Fruit fly (Drosophila melanogaster) whole organism, prepupa: ENCODE data around the gene Cby.

Experiments used
- Blimp-1 ChIP-seq: fragments of 200-800 bp; sonication (Bioruptor generic); optimal IDR thresholded peaks from 3 replicates; lab custom pipeline; 2017; ENCODE audit warnings: missing biosample characterization, missing genetic modification characterization, mild to moderate bottlenecking, moderate library complexity, missing genetic modification reagents
- CG10669 ChIP-seq: fragments of 200-800 bp; sonication (Bioruptor generic); optimal IDR thresholded peaks from 3 replicates; lab custom pipeline; 2018; ENCODE audit warnings: missing biosample characterization, mild to moderate bottlenecking, missing genetic modification characterization, moderate library complexity
- CG11294 ChIP-seq: fragments of 200-800 bp; sonication (Bioruptor generic); IDR thresholded peaks from 2 replicates; pipeline ENCODE4 v1.3.6; 2022; ENCODE audit warnings: missing biosample characterization, missing genetic modification characterization
- CG11762 ChIP-seq: fragments of 200-800 bp; sonication (Bioruptor generic); optimal IDR thresholded peaks from 3 replicates; lab custom pipeline; 2016; ENCODE audit warnings: missing biosample characterization, missing genetic modification characterization; ENCODE audit not compliant: insufficient read depth
- CG11902 ChIP-seq: fragments of 200-800 bp; sonication (Bioruptor generic); optimal IDR thresholded peaks from 3 replicates; lab custom pipeline; 2016; ENCODE audit warnings: missing biosample characterization, missing genetic modification characterization
- CG1621 ChIP-seq: fragments of 200-800 bp; sonication (Bioruptor generic); optimal IDR thresholded peaks from 3 replicates; lab custom pipeline; 2018; ENCODE audit warnings: missing biosample characterization, mild to moderate bottlenecking, missing genetic modification characterization
- CG16779 ChIP-seq: fragments of 200-800 bp; sonication (Bioruptor generic); optimal IDR thresholded peaks from 3 replicates; lab custom pipeline; 2017; ENCODE audit warnings: missing biosample characterization, mild to moderate bottlenecking, missing genetic modification characterization
- CG3032 ChIP-seq: fragments of 200-800 bp; optimal IDR thresholded peaks from 2 replicates; lab custom pipeline; 2019; ENCODE audit warnings: missing biosample characterization, mild to moderate bottlenecking, missing genetic modification characterization, moderate library complexity
- CG32006 ChIP-seq: fragments of 200-800 bp; sonication (Bioruptor generic); optimal IDR thresholded peaks from 3 replicates; lab custom pipeline; 2017; ENCODE audit warnings: missing biosample characterization, mild to moderate bottlenecking, missing genetic modification characterization
- CG34406 ChIP-seq: fragments of 200-800 bp; sonication (Bioruptor generic); optimal IDR thresholded peaks from 3 replicates; lab custom pipeline; 2016; ENCODE audit warnings: missing biosample characterization, missing genetic modification characterization
- CG4318 ChIP-seq: fragments of 200-800 bp; sonication (Bioruptor generic); optimal IDR thresholded peaks from 3 replicates; lab custom pipeline; 2017; ENCODE audit warnings: missing biosample characterization, mild to moderate bottlenecking, missing genetic modification characterization
- CG6163 ChIP-seq: fragments of 200-800 bp; sonication (Bioruptor generic); IDR thresholded peaks from 3 replicates; pipeline ENCODE4 v1.3.6; 2022; ENCODE audit warnings: missing biosample characterization, missing genetic modification characterization
- CG6276 ChIP-seq: fragments of 200-800 bp; sonication (Bioruptor generic); optimal IDR thresholded peaks from 2 replicates; lab custom pipeline; 2017; ENCODE audit warnings: missing biosample characterization, mild to moderate bottlenecking, missing genetic modification characterization
- CG6792 ChIP-seq: fragments of 200-800 bp; sonication (Bioruptor generic); optimal IDR thresholded peaks from 3 replicates; lab custom pipeline; 2016; ENCODE audit warnings: missing biosample characterization, missing genetic modification characterization
- CG7368 ChIP-seq: fragments of 200-800 bp; sonication (Bioruptor generic); optimal IDR thresholded peaks from 3 replicates; lab custom pipeline; 2016; ENCODE audit warnings: missing biosample characterization, missing genetic modification characterization
- CG8119 ChIP-seq: fragments of 200-800 bp; sonication (Bioruptor generic); IDR thresholded peaks from 3 replicates; pipeline ENCODE4 v1.3.6; 2022; ENCODE audit warnings: missing biosample characterization, missing genetic modification characterization
- CG9139 ChIP-seq: fragments of 200-800 bp; sonication (Bioruptor generic); optimal IDR thresholded peaks from 3 replicates; lab custom pipeline; 2017; ENCODE audit warnings: missing biosample characterization, mild to moderate bottlenecking, missing genetic modification characterization
- Eip75B ChIP-seq: fragments of 200-800 bp; sonication (Bioruptor generic); optimal IDR thresholded peaks from 3 replicates; lab custom pipeline; 2016; ENCODE audit warnings: missing biosample characterization, missing genetic modification characterization
- Eip78C ChIP-seq: fragments of 200-800 bp; sonication (Bioruptor generic); peaks from one replicate; lab custom pipeline; 2016; ENCODE audit warnings: missing biosample characterization, missing genetic modification characterization
- Eip93F ChIP-seq: fragments of 200-800 bp; sonication (Bioruptor generic); optimal IDR thresholded peaks from 2 replicates; lab custom pipeline; 2016; ENCODE audit warnings: missing biosample characterization, mild to moderate bottlenecking, missing genetic modification characterization
- Ets21C ChIP-seq: fragments of 200-800 bp; sonication (Bioruptor generic); optimal IDR thresholded peaks from 3 replicates; lab custom pipeline; 2016; ENCODE audit warnings: missing biosample characterization, missing genetic modification characterization
- Hr38 ChIP-seq: sonication (Bioruptor generic); optimal IDR thresholded peaks from 2 replicates; lab custom pipeline; 2016; ENCODE audit warnings: missing biosample characterization, missing genetic modification characterization
- Sox102F ChIP-seq: fragments of 200-800 bp; sonication (Bioruptor generic); optimal IDR thresholded peaks from 2 replicates; lab custom pipeline; 2016; ENCODE audit warnings: missing biosample characterization, mild to moderate bottlenecking, missing genetic modification characterization
- Sox14 ChIP-seq: fragments of 200-800 bp; sonication (Bioruptor generic); optimal IDR thresholded peaks from 3 replicates; lab custom pipeline; 2016; ENCODE audit warnings: missing biosample characterization, missing genetic modification characterization
- Sox15 ChIP-seq: fragments of 200-800 bp; sonication (Bioruptor generic); optimal IDR thresholded peaks from 3 replicates; lab custom pipeline; 2016; ENCODE audit warnings: missing biosample characterization, missing genetic modification characterization
- acj6 ChIP-seq: fragments of 200-800 bp; sonication (Bioruptor generic); optimal IDR thresholded peaks from 3 replicates; lab custom pipeline; 2016; ENCODE audit warnings: missing biosample characterization, missing genetic modification characterization
- dac ChIP-seq: fragments of 200-800 bp; sonication (Bioruptor generic); optimal IDR thresholded peaks from 2 replicates; lab custom pipeline; 2017; ENCODE audit warnings: missing biosample characterization, mild to moderate bottlenecking, missing genetic modification characterization
- eg ChIP-seq: fragments of 200-800 bp; sonication (Bioruptor generic); IDR thresholded peaks from 3 replicates; pipeline ENCODE4 v1.3.6; 2022; ENCODE audit warnings: missing biosample characterization, missing genetic modification characterization
- fd59A ChIP-seq: fragments of 200-800 bp; sonication (Bioruptor generic); optimal IDR thresholded peaks from 2 replicates; lab custom pipeline; 2017; ENCODE audit warnings: missing biosample characterization, mild to moderate bottlenecking, missing genetic modification characterization, missing genetic modification reagents
- fd85E ChIP-seq: fragments of 200-800 bp; sonication (Bioruptor generic); optimal IDR thresholded peaks from 3 replicates; lab custom pipeline; 2016; ENCODE audit warnings: missing biosample characterization, missing genetic modification characterization
- fkh ChIP-seq: fragments of 200-800 bp; sonication (Bioruptor generic); optimal IDR thresholded peaks from 3 replicates; lab custom pipeline; 2017; ENCODE audit warnings: missing biosample characterization, mild to moderate bottlenecking, missing genetic modification characterization, moderate library complexity
- net ChIP-seq: fragments of 200-800 bp; sonication (Bioruptor generic); optimal IDR thresholded peaks from 3 replicates; lab custom pipeline; 2016; ENCODE audit warnings: missing biosample characterization, missing genetic modification characterization
- spab ChIP-seq: fragments of 200-800 bp; sonication (Bioruptor generic); optimal IDR thresholded peaks from 2 replicates; lab custom pipeline; 2017; ENCODE audit warnings: missing biosample characterization, mild to moderate bottlenecking, missing genetic modification characterization, missing genetic modification reagents
- topi ChIP-seq: fragments of 200-800 bp; sonication (Bioruptor generic); optimal IDR thresholded peaks from 3 replicates; lab custom pipeline; 2016; ENCODE audit warnings: missing biosample characterization, missing genetic modification characterization
- vri ChIP-seq: fragments of 200-800 bp; sonication (Bioruptor generic); optimal IDR thresholded peaks from 3 replicates; lab custom pipeline; 2016; ENCODE audit warnings: missing biosample characterization, mild to moderate bottlenecking, missing genetic modification characterization

The Cby gene

dm6 chr3R:21853618-21854573, 13.9 kb upstream of the Cby start (continued):
- peak; percentile 51 for TF ChIP-seq fd85E (GFP tag; lab: Kevin White, UChicago)
- TF ChIP-seq CG1621 (tag; lab: Kevin White, UChicago) = peak; percentile 19
- TF ChIP-seq CG10669 (GFP tag; lab: Kevin White, UChicago) = peak; percentile 7
- TF ChIP-seq Blimp-1 (GFP tag; lab: Kevin White, UChicago) = peak; percentile 15
- TF ChIP-seq dac = no peak
- no peak for TF ChIP-seq acj6 (GFP tag; lab: Kevin White, UChicago)
- TF ChIP-seq CG16779 (tag; lab: Kevin White, UChicago) = peak; percentile 42
- no peak for TF ChIP-seq CG4318 (GFP tag; lab: Kevin White, UChicago)
- TF ChIP-seq Sox15 (GFP tag; lab: Kevin White, UChicago) = no peak
- peak; percentile 76 for TF ChIP-seq Eip75B (GFP tag; lab: Kevin White, UChicago)
- TF ChIP-seq CG11762 (GFP tag; lab: Kevin White, UChicago) = peak; percentile 69
- TF ChIP-seq CG34406 (GFP tag; lab: Kevin White, UChicago) = peak; percentile 33
- TF ChIP-seq CG6276 (GFP tag; lab: Kevin White, UChicago) = peak; percentile 46
- TF ChIP-seq Sox14 (GFP tag; lab: Kevin White, UChicago) = peak; percentile 38
- no peak for TF ChIP-seq CG11294
- TF ChIP-seq Eip93F (GFP tag; lab: Kevin White, UChicago) = peak; percentile 78
- no peak for TF ChIP-seq Hr38 (GFP tag; lab: Kevin White, UChicago)
- TF ChIP-seq net (GFP tag; lab: Kevin White, UChicago) = peak; percentile 43
- TF ChIP-seq Sox102F = peak; percentile 52
- peak; percentile 81 for TF ChIP-seq eg (GFP tag; lab: Robert Waterston, UW)
- TF ChIP-seq vri (GFP tag; lab: Kevin White, UChicago) = peak; percentile 82
- no peak for TF ChIP-seq Ets21C (GFP tag; lab: Kevin White, UChicago)
- TF ChIP-seq topi (GFP tag; lab: Kevin White, UChicago) = peak; percentile 26
- peak; percentile 16 for TF ChIP-seq CG3032 (tag; lab: Kevin White, UChicago)
- no peak for TF ChIP-seq fd59A (GFP tag; lab: Kevin White, UChicago)
- TF ChIP-seq CG11902 (GFP tag; lab: Kevin White, UChicago) = no peak
- peak; percentile 35 for TF ChIP-seq CG7368 (GFP tag; lab: Kevin White, UChicago)
- no peak for TF ChIP-seq CG32006 (GFP tag; lab: Kevin White, UChicago)
- TF ChIP-seq CG6792 (GFP tag; lab: Kevin White, UChicago) = peak; percentile 31
- peak; percentile 75 for TF ChIP-seq CG9139 (GFP tag; lab: Kevin White, UChicago)
- TF ChIP-seq fkh (GFP tag; lab: Kevin White, UChicago) = peak; percentile 90
- peak; percentile 58 for TF ChIP-seq spab (GFP tag; lab: Kevin White, UChicago)
- peak; percentile 62 for TF ChIP-seq CG8119
- peak; percentile 77; the same call in 2 of the 3 replicates for TF ChIP-seq CG6163 (GFP tag; lab: Robert Waterston, UW)

dm6 chr3R:21854574-21855468, 13.0 kb upstream of the Cby start:
- no peak for TF ChIP-seq net (GFP tag; lab: Kevin White, UChicago)
- peak; percentile 59 for TF ChIP-seq Eip78C (GFP tag; lab: Kevin White, UChicago)
- TF ChIP-seq, all 60 proteins: peak for 1
